Fruit fly (Drosophila melanogaster) whole organism, adult: Measurements from ENCODE around the gene sens.

Source experiments
- CG11617 ChIP-seq: fragments of 200-800 bp; sonication (Bioruptor generic); optimal IDR thresholded peaks from 2 replicates; lab custom pipeline; 2017; ENCODE audit warnings: mild to moderate bottlenecking, missing biosample characterization, missing genetic modification reagents, missing genetic modification characterization
- CG12768 ChIP-seq: fragments of 200-800 bp; sonication (Bioruptor generic); optimal IDR thresholded peaks from 2 replicates; lab custom pipeline; 2017; ENCODE audit warnings: missing biosample characterization, missing genetic modification characterization, mild to moderate bottlenecking, moderate library complexity, missing genetic modification reagents
- CG14711 ChIP-seq: fragments of 200-800 bp; sonication (Bioruptor generic); optimal IDR thresholded peaks from 2 replicates; lab custom pipeline; 2018; ENCODE audit warnings: missing biosample characterization, mild to moderate bottlenecking, missing genetic modification characterization, moderate library complexity
- CG1620 ChIP-seq: fragments of 200-800 bp; sonication (Bioruptor generic); optimal IDR thresholded peaks from 2 replicates; lab custom pipeline; 2016; ENCODE audit warnings: missing biosample characterization, missing genetic modification characterization
- CG33017 ChIP-seq: fragments of 200-800 bp; sonication (Bioruptor generic); optimal IDR thresholded peaks from 2 replicates; lab custom pipeline; 2018; ENCODE audit warnings: missing biosample characterization, mild to moderate bottlenecking, missing genetic modification characterization, moderate library complexity
- CG5204 ChIP-seq: fragments of 200-800 bp; sonication (Bioruptor generic); optimal IDR thresholded peaks from 2 replicates; lab custom pipeline; 2016; ENCODE audit warnings: missing biosample characterization, missing genetic modification characterization
- CG7045 ChIP-seq: fragments of 200-800 bp; sonication (Bioruptor generic); optimal IDR thresholded peaks from 2 replicates; lab custom pipeline; 2017; ENCODE audit warnings: missing biosample characterization, mild to moderate bottlenecking, missing genetic modification characterization
- CG7101 ChIP-seq: fragments of 200-800 bp; sonication (Bioruptor generic); optimal IDR thresholded peaks from 2 replicates; lab custom pipeline; 2018; ENCODE audit warnings: missing biosample characterization, mild to moderate bottlenecking, missing genetic modification characterization, moderate library complexity
- Clk ChIP-seq: fragments of 200-800 bp; sonication (Bioruptor generic); optimal IDR thresholded peaks from 2 replicates; lab custom pipeline; 2017; ENCODE audit warnings: missing biosample characterization, missing genetic modification characterization
- Crg-1 ChIP-seq: fragments of 200-800 bp; sonication (Bioruptor generic); optimal IDR thresholded peaks from 2 replicates; lab custom pipeline; 2016; ENCODE audit warnings: missing biosample characterization, missing genetic modification characterization
- Hr96 ChIP-seq: fragments of 200-800 bp; sonication (Bioruptor generic); optimal IDR thresholded peaks from 2 replicates; lab custom pipeline; 2016; ENCODE audit warnings: missing biosample characterization, missing genetic modification characterization
- Mnt ChIP-seq: fragments of 200-800 bp; sonication (Bioruptor generic); optimal IDR thresholded peaks from 2 replicates; lab custom pipeline; 2016; ENCODE audit warnings: missing biosample characterization, mild to moderate bottlenecking, missing genetic modification characterization
- bab1 ChIP-seq: fragments of 200-800 bp; sonication (Bioruptor generic); optimal IDR thresholded peaks from 3 replicates; lab custom pipeline; 2019; ENCODE audit warnings: missing biosample characterization, mild to moderate bottlenecking, missing genetic modification characterization, moderate library complexity
- cic ChIP-seq: fragments of 200-800 bp; sonication (Bioruptor generic); optimal IDR thresholded peaks from 2 replicates; lab custom pipeline; 2017; ENCODE audit warnings: missing biosample characterization, mild to moderate bottlenecking, missing genetic modification characterization, moderate library complexity
- cnc ChIP-seq, 2 experiments: fragments of >200 bp; optimal IDR thresholded peaks; 2 replicates each; lab custom pipeline; 2017
- kay ChIP-seq: fragments of 200-800 bp; sonication (Bioruptor generic); peaks from one replicate; lab custom pipeline; 2016; ENCODE audit warnings: missing biosample characterization, missing genetic modification characterization, borderline replicate concordance
- ovo ChIP-seq: fragments of 200-800 bp; sonication (Bioruptor generic); optimal IDR thresholded peaks from 2 replicates; lab custom pipeline; 2016; ENCODE audit warnings: missing biosample characterization, missing genetic modification characterization
- pad ChIP-seq: fragments of 200-800 bp; sonication (Bioruptor generic); optimal IDR thresholded peaks from 3 replicates; lab custom pipeline; 2017; ENCODE audit warnings: missing biosample characterization, missing genetic modification characterization, mild to moderate bottlenecking, moderate library complexity, missing genetic modification reagents
- tj ChIP-seq: fragments of 200-800 bp; sonication (Bioruptor generic); optimal IDR thresholded peaks from 3 replicates; lab custom pipeline; 2017; ENCODE audit warnings: missing biosample characterization, mild to moderate bottlenecking, missing genetic modification characterization, moderate library complexity
- toe ChIP-seq: fragments of 200-800 bp; sonication (Bioruptor generic); optimal IDR thresholded peaks from 2 replicates; lab custom pipeline; 2016; ENCODE audit warnings: missing biosample characterization, missing genetic modification characterization

The sens gene

dm6 chr3L:13384489-13384888 lies 16.4 kb downstream of the sens start, which contains the start of gene CG14110:
Gene CG14110, plus strand, starts transcription at chr3L:13384789.
- TF ChIP-seq CG7101 (no peak), CG11617 (GFP tag; lab: Kevin White, UChicago) (no peak), toe (no peak), kay (GFP tag; lab: Kevin White, UChicago) (no peak), Crg-1 (GFP tag; lab: Kevin White, UChicago) (no peak), pad (GFP tag; lab: Kevin White, UChicago) (no peak), CG33017 (no peak), CG14711 (tag; lab: Kevin White, UChicago) (no peak), Hr96 (no peak), CG12768 (GFP tag; lab: Kevin White, UChicago) (no peak), CG5204 (no peak), CG7045 (GFP tag; lab: Kevin White, UChicago) (no peak), Mnt (GFP tag; lab: Kevin White, UChicago) (no peak), cnc (optimal IDR thresholded peaks at IDR 0.05; lab: Kevin White, UChicago) (no peak), tj (no peak), CG1620 (no peak), bab1 (GFP tag; lab: Kevin White, UChicago) (no peak), cic (GFP tag; lab: Kevin White, UChicago) (no peak), ovo (GFP tag; lab: Kevin White, UChicago) (no peak)

- TF ChIP-seq CG12768 (GFP tag; lab: Kevin White, UChicago) (no peak), Mnt (GFP tag; lab: Kevin White, UChicago) (no peak)
These were observed 18.7 kb downstream of the sens start, which contains the start of gene ImpL1 for dm6 chr3L:13382061-13382815. Gene ImpL1, plus strand, starts transcription at chr3L:13382765.

dm6 chr3L:13381160-13381559 lies 19.8 kb downstream of the sens start, which contains the start of gene CG14107:
Gene CG14107, minus strand, starts transcription at chr3L:13381346.
- TF ChIP-seq bab1 (GFP tag; lab: Kevin White, UChicago): no peak
- no peak for TF ChIP-seq tj
- TF ChIP-seq CG5204: no peak
- no peak for TF ChIP-seq Hr96
- TF ChIP-seq kay (GFP tag; lab: Kevin White, UChicago): no peak
- no peak for TF ChIP-seq CG7101
- TF ChIP-seq CG12768 (GFP tag; lab: Kevin White, UChicago): no peak
- TF ChIP-seq toe: no peak
- TF ChIP-seq cic (GFP tag; lab: Kevin White, UChicago): no peak
- TF ChIP-seq CG1620: no peak
- no peak for TF ChIP-seq Mnt (GFP tag; lab: Kevin White, UChicago)

dm6 chr3L:13378202-13378601 lies 22.7 kb downstream of the sens start, which contains the start of gene SNCF:
Gene SNCF, plus strand, starts transcription at chr3L:13378583.
- TF ChIP-seq kay (GFP tag; lab: Kevin White, UChicago) (no peak), Crg-1 (GFP tag; lab: Kevin White, UChicago) (no peak)

- TF ChIP-seq CG1620 (no peak), kay (GFP tag; lab: Kevin White, UChicago) (no peak), CG7101 (no peak), CG7045 (GFP tag; lab: Kevin White, UChicago) (no peak), cnc (optimal IDR thresholded peaks at IDR 0.05; lab: Kevin White, UChicago) (no peak), toe (no peak)
These were observed 23.3 kb downstream of the sens start, which contains the start of gene CG14111 for dm6 chr3L:13377657-13378056. Gene CG14111, plus strand, starts transcription at chr3L:13377957.

dm6 chr3L:13356084-13356693 lies 44.7 kb downstream of the sens start, which contains the start of gene Nplp2:
Gene Nplp2, plus strand, starts transcription at chr3L:13356376.
- TF ChIP-seq CG5204: no peak
- no peak for TF ChIP-seq bab1 (GFP tag; lab: Kevin White, UChicago)
- no peak for TF ChIP-seq Clk (GFP tag; lab: Kevin White, UChicago)
- no peak for TF ChIP-seq cic (GFP tag; lab: Kevin White, UChicago)
- TF ChIP-seq CG33017: peak; percentile 72
- no peak for TF ChIP-seq Mnt (GFP tag; lab: Kevin White, UChicago)
- TF ChIP-seq CG14711 (tag; lab: Kevin White, UChicago): peak; percentile 42
- TF ChIP-seq toe: peak; percentile 13
- no peak for TF ChIP-seq Hr96
- TF ChIP-seq CG11617 (GFP tag; lab: Kevin White, UChicago): no peak
- TF ChIP-seq CG7101: peak; percentile 79
- TF ChIP-seq CG7045 (GFP tag; lab: Kevin White, UChicago): no peak
- no peak for TF ChIP-seq pad (GFP tag; lab: Kevin White, UChicago)
- no peak for TF ChIP-seq tj
- TF ChIP-seq CG12768 (GFP tag; lab: Kevin White, UChicago): peak; percentile 20
- no peak for TF ChIP-seq cnc (optimal IDR thresholded peaks at IDR 0.05; lab: Kevin White, UChicago)
- no peak for TF ChIP-seq Crg-1 (GFP tag; lab: Kevin White, UChicago)
- TF ChIP-seq CG1620: no peak
- no peak for TF ChIP-seq ovo (GFP tag; lab: Kevin White, UChicago)
- peak; percentile 9 for TF ChIP-seq kay (GFP tag; lab: Kevin White, UChicago)
